Worm (Caenorhabditis elegans) whole organism, L4 larva: ENCODE results near the gene scl-17.

Source experiments
- D1046.2 ChIP-seq: fragments of 200-800 bp; sonication (Bioruptor generic); IDR thresholded peaks from 2 replicates; pipeline ENCODE4 v1.3.6; 2022; ENCODE audit warnings: missing genetic modification characterization, missing compliant biosample characterization
- F10B5.3 ChIP-seq: sonication (generic microtip); optimal IDR thresholded peaks from 2 replicates; lab custom pipeline; 2016; ENCODE audit warnings: mild to moderate bottlenecking, missing genetic modification characterization, missing compliant biosample characterization
- F37D6.2 ChIP-seq: sonication (generic microtip); optimal IDR thresholded peaks from 2 replicates; lab custom pipeline; 2016; ENCODE audit warnings: mild to moderate bottlenecking, missing genetic modification characterization, missing compliant biosample characterization
- T20F7.1 ChIP-seq: fragments of 200-800 bp; sonication (Bioruptor generic); optimal IDR thresholded peaks from 2 replicates; lab custom pipeline; 2018; ENCODE audit warnings: mild to moderate bottlenecking, missing genetic modification characterization, missing compliant biosample characterization
- Y75B8A.6 ChIP-seq: fragments of 200-800 bp; sonication (Bioruptor generic); IDR thresholded peaks from 2 replicates; pipeline ENCODE4 v1.3.6; 2022; ENCODE audit warnings: missing genetic modification reagents, missing genetic modification characterization, missing compliant biosample characterization
- ZK546.5 ChIP-seq, 2 experiments: sonication (generic microtip); optimal IDR thresholded peaks; 2 replicates each; lab custom pipeline; 2017; ENCODE audit warnings: missing biosample characterization in 2 of 2, missing genetic modification characterization in 2 of 2
- aly-2 ChIP-seq: sonication (generic microtip); optimal IDR thresholded peaks from 2 replicates; lab custom pipeline; 2018; ENCODE audit warnings: missing biosample characterization, missing genetic modification characterization
- arid-1 ChIP-seq: fragments of 200-800 bp; sonication (Bioruptor generic); conservative IDR thresholded peaks from 2 replicates; pipeline ENCODE4 v1.3.6; 2022; ENCODE audit warnings: missing genetic modification reagents, missing genetic modification characterization, missing compliant biosample characterization
- ceh-20 ChIP-seq: fragments of 200-800 bp; sonication (Bioruptor generic); IDR thresholded peaks from 2 replicates; pipeline ENCODE4 v1.3.6; 2022; ENCODE audit warnings: missing genetic modification reagents, missing genetic modification characterization, missing compliant biosample characterization
- ceh-62 ChIP-seq: sonication (generic microtip); optimal IDR thresholded peaks from 2 replicates; lab custom pipeline; 2017; ENCODE audit warnings: missing biosample characterization, missing genetic modification characterization
- ces-1 ChIP-seq: fragments of 150-350 bp; sonication (generic microtip); optimal IDR thresholded peaks from 4 replicates; lab custom pipeline; 2014; ENCODE audit warnings: missing biosample characterization, missing genetic modification reagents, missing genetic modification characterization
- cey-2 ChIP-seq: sonication (generic microtip); optimal IDR thresholded peaks from 3 replicates; lab custom pipeline; 2017; ENCODE audit warnings: missing genetic modification characterization, mild to moderate bottlenecking, missing compliant biosample characterization, antibody characterized with exemption, borderline replicate concordance; ENCODE audit not compliant: insufficient read depth
- daf-12 ChIP-seq: fragments of 150-350 bp; optimal IDR thresholded peaks from 2 replicates; lab custom pipeline; 2014; ENCODE audit warnings: missing biosample characterization, missing genetic modification reagents, missing genetic modification characterization
- daf-19 ChIP-seq: fragments of 200-800 bp; sonication (Bioruptor generic); conservative IDR thresholded peaks from 2 replicates; pipeline ENCODE4 v1.3.6; 2022; ENCODE audit warnings: missing genetic modification characterization, missing compliant biosample characterization
- dmd-6 ChIP-seq: fragments of 200-800 bp; sonication (Bioruptor generic); IDR thresholded peaks from 2 replicates; pipeline ENCODE4 v1.3.6; 2022; ENCODE audit warnings: missing genetic modification reagents, missing genetic modification characterization, missing compliant biosample characterization
- lim-7 ChIP-seq: fragments of 200-800 bp; sonication (Bioruptor generic); IDR thresholded peaks from 2 replicates; pipeline ENCODE4 v1.3.6; 2022; ENCODE audit warnings: missing genetic modification characterization, missing compliant biosample characterization
- lin-15B ChIP-seq: fragments of 150-350 bp; sonication (generic microtip); optimal IDR thresholded peaks from 3 replicates; lab custom pipeline; 2014; ENCODE audit warnings: missing biosample characterization, missing genetic modification characterization
- lin-38 ChIP-seq: fragments of 200-800 bp; sonication (Bioruptor generic); IDR thresholded peaks from 2 replicates; pipeline ENCODE4 v1.3.6; 2022; ENCODE audit warnings: missing genetic modification reagents, missing genetic modification characterization, missing compliant biosample characterization
- madf-5 ChIP-seq, 2 experiments: fragments of 200-800 bp; sonication (Bioruptor generic); IDR thresholded peaks; 2 replicates each; pipeline ENCODE4 v1.3.6; 2022; ENCODE audit warnings: missing compliant biosample characterization in 2 of 2, missing genetic modification characterization in 2 of 2
- madf-9 ChIP-seq: fragments of 200-800 bp; sonication (Bioruptor generic); conservative IDR thresholded peaks from 2 replicates; pipeline ENCODE4 v1.3.6; 2022; ENCODE audit warnings: missing genetic modification reagents, missing genetic modification characterization, missing compliant biosample characterization
- mxl-2 ChIP-seq: fragments of 200-800 bp; sonication (Bioruptor generic); conservative IDR thresholded peaks from 2 replicates; pipeline ENCODE4 v1.3.6; 2022; ENCODE audit warnings: missing genetic modification reagents, missing genetic modification characterization, missing compliant biosample characterization
- nhr-102 ChIP-seq: sonication (generic microtip); optimal IDR thresholded peaks from 2 replicates; lab custom pipeline; 2016; ENCODE audit warnings: mild to moderate bottlenecking, missing genetic modification characterization, moderate library complexity, missing compliant biosample characterization
- nhr-28 ChIP-seq: fragments of 150-350 bp; optimal IDR thresholded peaks from 2 replicates; lab custom pipeline; 2014; ENCODE audit warnings: missing biosample characterization, missing genetic modification characterization
- nhr-41 ChIP-seq: fragments of 200-800 bp; sonication (Bioruptor generic); IDR thresholded peaks from 2 replicates; pipeline ENCODE4 v1.3.6; 2022; ENCODE audit warnings: missing genetic modification reagents, missing genetic modification characterization, missing compliant biosample characterization
- nhr-76 ChIP-seq: fragments of 150-350 bp; optimal IDR thresholded peaks from 2 replicates; lab custom pipeline; 2014; ENCODE audit warnings: missing biosample characterization, missing genetic modification characterization
- nhr-77 ChIP-seq: fragments of 150-350 bp; optimal IDR thresholded peaks from 2 replicates; lab custom pipeline; 2014; ENCODE audit warnings: missing biosample characterization, missing genetic modification characterization
- pha-4 ChIP-seq, 2 experiments: fragments of 150-350 bp in 1 of 2; fragments of 200-800 bp in 1 of 2; sonication (Bioruptor generic) in 1 of 2; IDR thresholded peaks in 1 of 2; optimal IDR thresholded peaks in 1 of 2; 2 replicates each; pipeline versions ENCODE4 v1.3.6 to Lab custom; 2014 to 2022; ENCODE audit warnings: missing genetic modification characterization in 2 of 2, missing genetic modification reagents in 2 of 2, missing biosample characterization in 1 of 2, missing compliant biosample characterization in 1 of 2
- sdz-12 ChIP-seq: fragments of 200-800 bp; sonication (Bioruptor generic); optimal IDR thresholded peaks from 2 replicates; lab custom pipeline; 2018; ENCODE audit warnings: mild to moderate bottlenecking, missing genetic modification characterization, missing compliant biosample characterization
- snpc-1.2 ChIP-seq: fragments of 200-800 bp; sonication (Bioruptor generic); IDR thresholded peaks from 2 replicates; pipeline ENCODE4 v1.3.6; 2022; ENCODE audit warnings: missing genetic modification reagents, missing genetic modification characterization, missing compliant biosample characterization
- spr-1 ChIP-seq: sonication (generic microtip); optimal IDR thresholded peaks from 2 replicates; lab custom pipeline; 2016; ENCODE audit warnings: mild to moderate bottlenecking, missing genetic modification characterization, missing compliant biosample characterization
- tra-1 ChIP-seq: fragments of 200-800 bp; sonication (Bioruptor generic); IDR thresholded peaks from 2 replicates; pipeline ENCODE4 v1.3.6; 2022; ENCODE audit warnings: missing genetic modification reagents, missing genetic modification characterization, missing compliant biosample characterization
- unc-130 ChIP-seq: sonication (generic microtip); optimal IDR thresholded peaks from 2 replicates; lab custom pipeline; 2016; ENCODE audit warnings: missing genetic modification reagents, missing genetic modification characterization, missing compliant biosample characterization
- unc-62 ChIP-seq, 3 experiments: fragments of 150-350 bp in 1 of 3; sonication (generic microtip); optimal IDR thresholded peaks in 2 of 3; peaks in 1 of 3; 1 replicate in 1 of 3; 2 replicates in 2 of 3; lab custom pipeline; 2014 to 2017; ENCODE audit warnings: missing biosample characterization in 3 of 3, missing genetic modification characterization in 3 of 3, missing genetic modification reagents in 3 of 3, missing genotype in 1 of 3
- vab-7 ChIP-seq: fragments of 200-800 bp; sonication (Bioruptor generic); IDR thresholded peaks from 2 replicates; pipeline ENCODE4 v1.3.6; 2022; ENCODE audit warnings: missing genetic modification reagents, missing genetic modification characterization, missing compliant biosample characterization

The scl-17 gene

ce11 chrII:1477295-1477694, 32.3 kb downstream of the scl-17 start:
- no peak for TF ChIP-seq arid-1 (GFP tag; lab: Robert Waterston, UW)
- TF ChIP-seq dmd-6 (GFP tag; lab: Robert Waterston, UW): no peak
- no peak for TF ChIP-seq nhr-77 (tag; lab: Kevin White, UChicago)
- TF ChIP-seq Y75B8A.6 (GFP tag; lab: Robert Waterston, UW): no peak
- TF ChIP-seq lim-7 (GFP tag; lab: Robert Waterston, UW): no peak
- 0 out of 2 replicates have a peak, but pooled peaks have one; percentile 17 for TF ChIP-seq lin-38 (GFP tag; lab: Robert Waterston, UW)
- TF ChIP-seq ZK546.5 (tag; optimal IDR thresholded peaks at IDR 0.05; lab: Kevin White, UChicago): no peak
- 0 out of 2 replicates have a peak, but pooled peaks have one; percentile 9 for TF ChIP-seq pha-4 (GFP tag; IDR thresholded peaks at IDR 0.05; lab: Robert Waterston, UW)
- TF ChIP-seq pha-4 (tag; optimal IDR thresholded peaks at IDR 0.05; lab: Kevin White, UChicago): no peak
- TF ChIP-seq nhr-28: no peak
- no peak for TF ChIP-seq nhr-76
- TF ChIP-seq lin-15B (tag; lab: Kevin White, UChicago): no peak

- no peak for TF ChIP-seq ceh-62 (tag; lab: Kevin White, UChicago)
- TF ChIP-seq snpc-1.2 (GFP tag; lab: Robert Waterston, UW): 0 out of 2 replicates have a peak, but pooled peaks have one; percentile 30
- TF ChIP-seq unc-62 (GFP tag; optimal IDR thresholded peaks at IDR 0.05 in 1 of 2; lab: Kevin White, UChicago): peak in 1 of 2 experiments; percentile 17
- TF ChIP-seq unc-62 (tag; optimal IDR thresholded peaks at IDR 0.05; lab: Kevin White, UChicago): no peak
- no peak for TF ChIP-seq ceh-20
Observed at ce11 chrII:1477975-1478374, 33.0 kb downstream of the scl-17 start.

- TF ChIP-seq mxl-2 (no peak), sdz-12 (GFP tag; lab: Kevin White, UChicago) (no peak), pha-4 (GFP tag; IDR thresholded peaks at IDR 0.05; lab: Robert Waterston, UW) (no peak), pha-4 (tag; optimal IDR thresholded peaks at IDR 0.05; lab: Kevin White, UChicago) (no peak), T20F7.1 (GFP tag; lab: Kevin White, UChicago) (no peak), D1046.2 (no peak), aly-2 (tag; lab: Kevin White, UChicago) (no peak), unc-130 (no peak), nhr-102 (tag; lab: Kevin White, UChicago) (no peak), madf-9 (GFP tag; lab: Robert Waterston, UW) (no peak)
Observed at ce11 chrII:1478522-1478921, 33.5 kb downstream of the scl-17 start.

- TF ChIP-seq spr-1: no peak
- TF ChIP-seq dmd-6 (GFP tag; lab: Robert Waterston, UW): no peak
- no peak for TF ChIP-seq madf-5 (GFP tag; IDR thresholded peaks at IDR 0.05; lab: Robert Waterston, UW)
- no peak for TF ChIP-seq daf-19 (GFP tag; lab: Robert Waterston, UW)
- TF ChIP-seq F10B5.3 (tag; lab: Kevin White, UChicago): no peak
- no peak for TF ChIP-seq daf-12 (tag; lab: Kevin White, UChicago)
- no peak for TF ChIP-seq nhr-41 (GFP tag; lab: Robert Waterston, UW)
- no peak for TF ChIP-seq F37D6.2 (tag; lab: Kevin White, UChicago)
- TF ChIP-seq ces-1: no peak
- TF ChIP-seq sdz-12 (GFP tag; lab: Kevin White, UChicago): no peak
- no peak for TF ChIP-seq unc-62 (GFP tag; optimal IDR thresholded peaks at IDR 0.05 in 1 of 2; lab: Kevin White, UChicago)
- TF ChIP-seq unc-62 (tag; optimal IDR thresholded peaks at IDR 0.05; lab: Kevin White, UChicago): no peak
- TF ChIP-seq Y75B8A.6 (GFP tag; lab: Robert Waterston, UW): no peak
- TF ChIP-seq tra-1 (GFP tag; lab: Robert Waterston, UW): no peak
- TF ChIP-seq vab-7 (GFP tag; lab: Robert Waterston, UW): no peak
- no peak for TF ChIP-seq T20F7.1 (GFP tag; lab: Kevin White, UChicago)
- no peak for TF ChIP-seq cey-2 (tag; lab: Kevin White, UChicago)
Observed at ce11 chrII:1481660-1482059, 36.6 kb downstream of the scl-17 start.
